Worm (Caenorhabditis elegans) whole organism, L4/young adult: ENCODE measurements around the gene K08H2.10.

Experiments
- W03F9.2 ChIP-seq: fragments of 150-350 bp; optimal IDR thresholded peaks from 2 replicates; lab custom pipeline; 2014; ENCODE audit warnings: missing biosample characterization, missing genetic modification characterization
- dao-5 ChIP-seq: sonication (generic microtip); optimal IDR thresholded peaks from 2 replicates; lab custom pipeline; 2016; ENCODE audit warnings: missing genotype, missing genetic modification characterization, moderate library complexity, missing compliant biosample characterization
- him-1 ChIP-seq: sonication (generic microtip); optimal IDR thresholded peaks from 2 replicates; lab custom pipeline; 2016; ENCODE audit warnings: missing genotype, missing genetic modification reagents, missing genetic modification characterization, missing compliant biosample characterization

- TF ChIP-seq him-1 (tag; lab: Kevin White, UChicago) = no peak
- TF ChIP-seq dao-5 (tag; lab: Kevin White, UChicago) = no peak
- TF ChIP-seq W03F9.2 (tag; lab: Kevin White, UChicago) = no peak
Observed at ce11 chrX:13227778-13228177, 29.8 kb upstream of the K08H2.10 start.
